Worm (Caenorhabditis elegans): Measurements from ENCODE around the gene C28A5.6.

DNA sequence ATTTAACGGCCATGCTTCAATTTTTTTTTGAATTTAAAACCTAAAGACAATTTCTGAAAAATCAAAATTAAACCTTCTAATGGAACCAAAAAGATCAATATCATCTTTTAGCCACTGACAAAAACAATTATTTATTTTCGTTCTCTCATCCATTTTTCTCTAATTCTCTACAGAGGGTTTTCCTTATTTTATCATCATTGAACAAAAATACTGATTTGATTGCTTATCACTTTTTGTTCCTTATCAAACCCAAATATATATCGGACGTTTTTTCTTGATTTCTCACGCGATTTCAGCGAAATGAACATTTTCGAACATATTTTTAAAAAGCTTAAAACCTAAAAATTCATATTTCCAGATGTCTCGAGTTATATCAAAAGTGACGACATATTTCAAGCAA, 16.2 kb downstream of the C28A5.6 start, which contains the start of gene mpc-1:
- TF ChIP-seq rec-8 (tag; optimal IDR thresholded peaks at IDR 0.05) (no peak), pha-4 (tag; optimal IDR thresholded peaks at IDR 0.05) (no peak), ztf-6 (GFP tag; IDR thresholded peaks at IDR 0.05) (no peak), repo-1 (tag; optimal IDR thresholded peaks at IDR 0.05) (no peak), egl-44 (GFP tag; IDR thresholded peaks at IDR 0.05) (no peak), cebp-2 (GFP tag; IDR thresholded peaks at IDR 0.05) (no peak), athp-1 (tag; optimal IDR thresholded peaks at IDR 0.05) (no peak)
